Fruit fly (Drosophila melanogaster) whole organism, pupa: ENCODE results near the gene CG17570.

ENCODE experiments used
- CG10348 ChIP-seq: fragments of 200-800 bp; sonication (Bioruptor generic); IDR thresholded peaks from 2 replicates; pipeline ENCODE4 v1.3.6; 2022; ENCODE audit warnings: missing biosample characterization, missing genetic modification characterization
- CG12605 ChIP-seq: fragments of 200-800 bp; sonication (Bioruptor generic); IDR thresholded peaks from 2 replicates; pipeline ENCODE4 v1.3.6; 2022; ENCODE audit warnings: missing biosample characterization, missing genetic modification characterization
- CG32121 ChIP-seq: fragments of 200-800 bp; sonication (Bioruptor generic); IDR thresholded peaks from 2 replicates; pipeline ENCODE4 v1.3.6; 2022; ENCODE audit warnings: missing biosample characterization, missing genetic modification characterization
- CG34367 ChIP-seq: fragments of 200-800 bp; sonication (Bioruptor generic); optimal IDR thresholded peaks from 2 replicates; lab custom pipeline; 2018; ENCODE audit warnings: missing biosample characterization, mild to moderate bottlenecking, missing genetic modification characterization
- CG4496 ChIP-seq: fragments of 200-800 bp; sonication (Bioruptor generic); IDR thresholded peaks from 3 replicates; pipeline ENCODE4 v1.3.6; 2022; ENCODE audit warnings: missing biosample characterization, missing genetic modification characterization
- CG9948 ChIP-seq: fragments of 200-800 bp; sonication (Bioruptor generic); optimal IDR thresholded peaks from 2 replicates; lab custom pipeline; 2018; ENCODE audit warnings: missing biosample characterization, mild to moderate bottlenecking, missing genetic modification characterization, moderate library complexity
- Pif1A ChIP-seq: fragments of 200-800 bp; sonication (Bioruptor generic); optimal IDR thresholded peaks from 3 replicates; lab custom pipeline; 2016; ENCODE audit warnings: missing biosample characterization, missing genetic modification characterization
- Snoo ChIP-seq: fragments of 200-800 bp; sonication (Bioruptor generic); optimal IDR thresholded peaks from 3 replicates; lab custom pipeline; 2017; ENCODE audit warnings: missing biosample characterization, mild to moderate bottlenecking, missing genetic modification characterization, inconsistent platforms
- gl ChIP-seq: fragments of 200-800 bp; sonication (Bioruptor generic); optimal IDR thresholded peaks from 2 replicates; lab custom pipeline; 2018; ENCODE audit warnings: missing biosample characterization, mild to moderate bottlenecking, missing genetic modification characterization

dm6 chr2L:20287189-20287588 lies 23.0 kb upstream of the CG17570 start:
- TF ChIP-seq CG34367 (tag; lab: Kevin White, UChicago) (peak; percentile 67), CG10348 (GFP tag; lab: Robert Waterston, UW) (no peak), CG4496 (peak; percentile 78), Snoo (peak; percentile 77), CG9948 (no peak), gl (tag; lab: Kevin White, UChicago) (no peak), CG12605 (no peak), Pif1A (GFP tag; lab: Kevin White, UChicago) (peak; percentile 28), CG32121 (GFP tag; lab: Robert Waterston, UW) (peak; percentile 53; the same call in 1 of the 2 replicates)
